Worm (Caenorhabditis elegans) whole organism, midembryonic: ENCODE measurements around the gene clec-166.

Source experiments
- T22C8.4 ChIP-seq: fragments of 200-800 bp; sonication (Bioruptor generic); IDR thresholded peaks from 2 replicates; pipeline ENCODE4 v1.3.6; 2022; ENCODE audit warnings: missing genetic modification characterization, missing compliant biosample characterization
- cog-1 ChIP-seq: sonication (generic microtip); optimal IDR thresholded peaks from 2 replicates; lab custom pipeline; 2016; ENCODE audit warnings: missing genetic modification characterization, missing compliant biosample characterization
- flt-1 ChIP-seq: fragments of 200-800 bp; sonication (Bioruptor generic); IDR thresholded peaks from 2 replicates; pipeline ENCODE4 v1.3.6; 2022; ENCODE audit warnings: missing genetic modification characterization, missing compliant biosample characterization
- klf-2 ChIP-seq: fragments of 200-800 bp; sonication (Bioruptor generic); conservative IDR thresholded peaks from 2 replicates; pipeline ENCODE4 v1.3.6; 2022; ENCODE audit warnings: missing genetic modification reagents, missing genetic modification characterization, missing compliant biosample characterization
- med-1 ChIP-seq: sonication (generic microtip); optimal IDR thresholded peaks from 2 replicates; lab custom pipeline; 2017; ENCODE audit warnings: missing genetic modification characterization, mild to moderate bottlenecking, missing compliant biosample characterization, antibody characterized with exemption, missing genetic modification reagents; ENCODE audit not compliant: insufficient read depth
- ref-1 ChIP-seq: fragments of 200-800 bp; sonication (Bioruptor generic); conservative IDR thresholded peaks from 2 replicates; pipeline ENCODE4 v1.3.6; 2022; ENCODE audit warnings: missing genetic modification reagents, missing genetic modification characterization, missing compliant biosample characterization
- tab-1 ChIP-seq: fragments of 200-800 bp; sonication (Bioruptor generic); IDR thresholded peaks from 2 replicates; pipeline ENCODE4 v1.3.6; 2022; ENCODE audit warnings: missing genetic modification characterization, missing compliant biosample characterization
- ztf-23 ChIP-seq: fragments of 200-800 bp; sonication (Bioruptor generic); IDR thresholded peaks from 2 replicates; pipeline ENCODE4 v1.3.6; 2022; ENCODE audit warnings: missing genetic modification reagents, missing genetic modification characterization, missing compliant biosample characterization
- ztf-29 ChIP-seq: fragments of 200-800 bp; sonication (Bioruptor generic); IDR thresholded peaks from 2 replicates; pipeline ENCODE4 v1.3.6; 2022; ENCODE audit warnings: missing genetic modification reagents, missing genetic modification characterization, missing compliant biosample characterization

clec-166 gene

DNA sequence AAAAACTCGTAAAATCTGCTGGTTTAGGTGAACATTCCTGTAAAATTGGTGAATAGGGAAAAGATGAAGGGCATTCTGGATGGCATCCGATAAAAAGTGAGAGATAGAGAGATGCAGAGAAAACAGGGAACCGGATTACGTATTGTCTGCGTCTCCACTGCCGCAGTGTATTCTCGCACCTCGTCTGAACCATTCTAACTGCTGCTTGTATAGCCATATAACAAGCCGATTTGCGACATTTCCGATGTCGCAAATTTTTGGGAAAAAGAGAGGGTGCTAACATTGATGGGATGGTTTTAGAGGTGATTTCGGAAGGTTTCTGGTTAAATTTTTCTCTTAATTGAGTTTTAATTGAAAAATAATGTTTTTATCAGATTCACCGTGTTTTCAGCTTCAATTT, 30.0 kb downstream of the clec-166 start, which contains the start of gene W09G12.10:
W09G12.10 (minus strand) TSS at position 121 of the 400 bp plus-strand sequence.
- no peak for TF ChIP-seq T22C8.4 (GFP tag; lab: Robert Waterston, UW)
- TF ChIP-seq med-1 (GFP tag; lab: Kevin White, UChicago) = no peak
- TF ChIP-seq ref-1 (GFP tag; lab: Robert Waterston, UW) = no peak
- TF ChIP-seq klf-2 = no peak
- no peak for TF ChIP-seq flt-1 (GFP tag; lab: Robert Waterston, UW)
- no peak for TF ChIP-seq ztf-29
- no peak for TF ChIP-seq tab-1 (GFP tag; lab: Robert Waterston, UW)
- no peak for TF ChIP-seq cog-1 (tag; lab: Kevin White, UChicago)
- no peak for TF ChIP-seq ztf-23 (GFP tag; lab: Robert Waterston, UW)

DNA sequence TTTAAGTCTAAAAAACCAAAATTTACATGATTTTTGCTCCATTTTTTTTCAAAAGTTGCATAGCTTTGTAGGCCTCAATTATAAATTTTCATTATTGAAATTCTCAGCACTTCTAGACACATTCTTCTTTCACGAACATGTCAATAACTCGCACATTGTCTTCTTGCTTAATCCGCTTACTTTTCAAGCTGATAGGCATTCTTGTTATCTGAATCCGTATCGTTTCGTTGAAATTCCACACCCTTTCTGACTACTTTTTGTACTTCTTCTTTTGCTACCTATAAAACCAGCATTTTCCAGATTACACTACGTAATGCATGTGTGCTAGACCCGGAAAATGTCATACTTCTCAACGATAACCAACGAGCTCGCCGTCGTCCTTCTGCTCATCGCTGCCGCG, 34.9 kb downstream of the clec-166 start, which contains the start of gene W09G12.9:
W09G12.9 (plus strand) TSS at position 301 of the 400 bp plus-strand sequence.
- no peak for TF ChIP-seq ztf-29
- no peak for TF ChIP-seq ref-1 (GFP tag; lab: Robert Waterston, UW)

DNA sequence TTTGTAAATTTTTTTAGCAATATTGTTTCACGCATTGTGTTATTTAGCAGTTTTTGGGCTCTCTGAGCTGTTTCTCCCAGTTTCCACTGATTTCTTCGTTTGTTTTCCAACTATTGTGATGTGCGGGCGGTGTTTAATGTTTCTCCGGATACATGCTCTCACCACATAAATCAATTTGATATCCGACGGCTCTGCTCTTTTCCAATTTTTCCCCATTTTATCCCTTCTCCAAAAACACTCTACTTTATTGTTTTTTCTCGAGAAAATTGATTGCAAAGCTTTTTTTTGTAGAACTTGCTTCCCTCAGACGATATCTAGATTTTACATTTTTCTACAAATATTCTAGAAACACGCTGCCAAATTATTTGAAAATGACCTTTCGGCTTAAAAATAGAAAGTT, 35.6 kb downstream of the clec-166 start:
- TF ChIP-seq ref-1 (GFP tag; lab: Robert Waterston, UW) (no peak), cog-1 (tag; lab: Kevin White, UChicago) (no peak), med-1 (GFP tag; lab: Kevin White, UChicago) (no peak), ztf-29 (no peak), ztf-23 (GFP tag; lab: Robert Waterston, UW) (no peak), tab-1 (GFP tag; lab: Robert Waterston, UW) (no peak), klf-2 (no peak), flt-1 (GFP tag; lab: Robert Waterston, UW) (no peak), T22C8.4 (GFP tag; lab: Robert Waterston, UW) (no peak)

DNA sequence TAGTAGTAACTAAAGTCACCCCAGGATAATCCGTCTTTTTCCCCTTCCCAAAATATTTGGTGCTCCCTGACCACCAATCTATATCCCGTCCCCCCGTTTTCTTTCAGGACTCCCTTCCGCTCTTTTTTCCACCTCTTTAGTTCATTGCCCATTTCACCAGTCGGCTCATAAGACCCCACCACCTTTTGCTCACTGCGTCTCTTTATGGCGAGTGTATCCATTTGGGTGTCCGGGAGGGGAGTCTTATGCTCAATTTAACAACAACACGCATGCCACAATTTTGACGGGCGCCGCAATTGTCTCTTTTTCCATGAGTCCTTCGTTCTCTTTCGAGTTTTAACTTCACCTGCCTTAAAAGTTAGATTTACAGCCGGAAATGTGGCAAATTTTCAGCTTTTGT, 38.0 kb downstream of the clec-166 start:
- TF ChIP-seq tab-1 (GFP tag; lab: Robert Waterston, UW) = no peak
- no peak for TF ChIP-seq T22C8.4 (GFP tag; lab: Robert Waterston, UW)
- no peak for TF ChIP-seq ref-1 (GFP tag; lab: Robert Waterston, UW)
- no peak for TF ChIP-seq flt-1 (GFP tag; lab: Robert Waterston, UW)
- no peak for TF ChIP-seq klf-2
- no peak for TF ChIP-seq ztf-23 (GFP tag; lab: Robert Waterston, UW)
- no peak for TF ChIP-seq cog-1 (tag; lab: Kevin White, UChicago)
- no peak for TF ChIP-seq ztf-29
- no peak for TF ChIP-seq med-1 (GFP tag; lab: Kevin White, UChicago)

DNA sequence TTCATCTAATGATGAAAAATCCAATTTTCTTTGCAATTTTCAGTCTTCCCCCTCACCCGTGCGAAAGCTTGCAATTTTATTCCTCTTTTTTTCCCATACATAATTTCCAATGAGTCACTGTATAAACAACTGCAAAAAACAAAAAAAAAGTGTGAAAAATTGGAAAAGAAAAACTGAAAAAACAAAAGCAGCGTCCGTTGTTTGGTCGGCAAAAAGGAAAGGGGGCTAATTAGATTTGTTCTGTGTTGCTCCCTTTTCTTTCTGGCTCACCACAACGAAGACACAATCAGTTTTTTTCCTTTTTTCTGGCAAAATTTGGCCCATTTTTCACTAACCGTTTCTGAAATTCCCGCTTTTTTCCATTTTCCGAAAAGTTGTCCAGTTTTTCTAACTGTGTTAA, 38.8 kb downstream of the clec-166 start:
- TF ChIP-seq flt-1 (GFP tag; lab: Robert Waterston, UW) (no peak), tab-1 (GFP tag; lab: Robert Waterston, UW) (no peak), ztf-23 (GFP tag; lab: Robert Waterston, UW) (no peak), med-1 (GFP tag; lab: Kevin White, UChicago) (no peak), cog-1 (tag; lab: Kevin White, UChicago) (no peak), klf-2 (no peak), ref-1 (GFP tag; lab: Robert Waterston, UW) (no peak), ztf-29 (no peak)

DNA sequence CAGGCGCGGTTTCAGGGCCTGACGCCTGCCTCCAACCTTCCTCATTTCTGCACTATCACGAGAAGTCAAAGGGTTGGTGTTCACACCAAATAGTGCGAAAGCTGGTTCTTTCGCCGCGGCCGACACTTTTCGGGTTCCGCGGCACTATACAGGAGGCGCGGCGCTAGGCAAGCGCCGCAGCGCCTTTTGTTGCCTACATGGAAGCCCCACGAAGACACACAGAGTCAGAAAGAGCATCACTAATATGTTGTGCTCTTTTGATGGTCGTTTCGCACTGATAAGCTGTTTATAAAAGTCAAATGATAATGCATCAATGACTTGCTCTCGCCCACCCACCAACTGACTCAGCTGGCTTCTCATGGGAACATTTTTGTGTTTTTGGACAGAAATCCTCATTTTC, 39.2 kb downstream of the clec-166 start:
- no peak for TF ChIP-seq klf-2
- no peak for TF ChIP-seq ztf-29
- no peak for TF ChIP-seq med-1 (GFP tag; lab: Kevin White, UChicago)
- no peak for TF ChIP-seq flt-1 (GFP tag; lab: Robert Waterston, UW)
- TF ChIP-seq ztf-23 (GFP tag; lab: Robert Waterston, UW) = no peak
- no peak for TF ChIP-seq ref-1 (GFP tag; lab: Robert Waterston, UW)
- no peak for TF ChIP-seq tab-1 (GFP tag; lab: Robert Waterston, UW)
- TF ChIP-seq T22C8.4 (GFP tag; lab: Robert Waterston, UW) = no peak
- no peak for TF ChIP-seq cog-1 (tag; lab: Kevin White, UChicago)

DNA sequence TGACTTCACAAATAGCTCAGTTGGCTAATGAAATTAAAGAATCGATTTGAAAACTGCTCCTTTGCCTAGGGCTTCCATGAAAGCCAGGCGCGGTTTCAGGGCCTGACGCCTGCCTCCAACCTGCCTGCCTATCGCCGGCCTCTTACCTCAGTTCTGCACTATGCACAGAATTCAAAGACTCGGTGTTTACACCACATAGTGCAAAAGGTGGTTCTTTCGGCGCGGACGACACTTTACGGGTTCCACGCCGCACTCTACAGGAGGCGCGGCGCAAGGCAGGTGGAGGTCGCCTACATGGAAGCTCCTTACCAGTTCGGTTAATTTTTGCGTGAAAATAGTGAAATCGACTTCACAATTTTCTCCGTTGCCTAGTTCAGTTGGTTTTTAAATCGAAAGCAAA, 41.3 kb downstream of the clec-166 start:
- TF ChIP-seq flt-1 (GFP tag; lab: Robert Waterston, UW) (no peak), ztf-23 (GFP tag; lab: Robert Waterston, UW) (no peak), cog-1 (tag; lab: Kevin White, UChicago) (no peak), ref-1 (GFP tag; lab: Robert Waterston, UW) (no peak), ztf-29 (no peak), klf-2 (no peak), T22C8.4 (GFP tag; lab: Robert Waterston, UW) (no peak), med-1 (GFP tag; lab: Kevin White, UChicago) (no peak), tab-1 (GFP tag; lab: Robert Waterston, UW) (no peak)

DNA sequence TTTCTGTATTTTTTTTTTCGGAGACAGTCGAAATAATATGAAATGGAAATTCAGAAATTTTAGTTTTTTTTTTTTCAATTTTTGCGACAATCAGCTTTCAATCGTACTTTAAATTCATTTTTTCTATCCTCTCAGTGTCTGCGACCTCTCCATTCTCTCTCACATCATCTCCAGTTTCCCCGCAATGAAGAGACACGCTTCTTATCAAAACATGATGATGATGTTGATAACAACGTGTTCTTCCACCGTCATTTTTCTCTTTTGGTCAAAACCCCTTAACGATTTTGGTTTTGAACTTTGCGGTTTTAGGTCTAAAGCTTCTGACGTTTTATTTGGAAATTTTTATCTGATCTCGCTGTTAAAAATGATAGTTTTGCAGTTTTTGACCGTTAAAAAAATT, 41.8 kb downstream of the clec-166 start:
- TF ChIP-seq tab-1 (GFP tag; lab: Robert Waterston, UW) (no peak), ref-1 (GFP tag; lab: Robert Waterston, UW) (no peak), flt-1 (GFP tag; lab: Robert Waterston, UW) (no peak), cog-1 (tag; lab: Kevin White, UChicago) (no peak), ztf-23 (GFP tag; lab: Robert Waterston, UW) (no peak), klf-2 (no peak), med-1 (GFP tag; lab: Kevin White, UChicago) (no peak), T22C8.4 (GFP tag; lab: Robert Waterston, UW) (no peak), ztf-29 (no peak)

DNA sequence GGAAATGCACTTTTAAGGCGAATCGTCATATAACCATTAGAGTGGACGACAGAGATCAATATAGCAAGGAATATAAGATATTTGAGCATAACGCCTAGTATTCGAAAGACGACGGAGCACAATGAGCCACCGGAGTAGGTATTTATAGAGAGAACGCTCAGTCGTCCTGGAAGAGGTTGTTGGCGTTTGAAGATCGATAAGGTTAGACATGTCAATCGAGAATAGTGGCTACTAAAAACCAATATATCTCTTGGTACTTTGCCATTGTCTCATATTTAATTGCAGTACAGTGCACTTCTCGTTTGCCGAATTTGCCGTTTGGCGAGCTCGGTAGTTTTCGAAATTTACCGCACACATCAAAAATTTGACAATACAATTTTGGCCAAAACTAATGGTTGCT, 43.2 kb downstream of the clec-166 start, which contains the start of gene dsl-1:
dsl-1 (minus strand) TSS at position 101 of the 400 bp plus-strand sequence.
- TF ChIP-seq med-1 (GFP tag; lab: Kevin White, UChicago) (no peak), cog-1 (tag; lab: Kevin White, UChicago) (no peak), flt-1 (GFP tag; lab: Robert Waterston, UW) (no peak), ref-1 (GFP tag; lab: Robert Waterston, UW) (no peak), ztf-23 (GFP tag; lab: Robert Waterston, UW) (no peak), tab-1 (GFP tag; lab: Robert Waterston, UW) (no peak), T22C8.4 (GFP tag; lab: Robert Waterston, UW) (no peak), klf-2 (no peak), ztf-29 (no peak)
